Worm (Caenorhabditis elegans): ENCODE measurements around the gene pho-1.

DNA sequence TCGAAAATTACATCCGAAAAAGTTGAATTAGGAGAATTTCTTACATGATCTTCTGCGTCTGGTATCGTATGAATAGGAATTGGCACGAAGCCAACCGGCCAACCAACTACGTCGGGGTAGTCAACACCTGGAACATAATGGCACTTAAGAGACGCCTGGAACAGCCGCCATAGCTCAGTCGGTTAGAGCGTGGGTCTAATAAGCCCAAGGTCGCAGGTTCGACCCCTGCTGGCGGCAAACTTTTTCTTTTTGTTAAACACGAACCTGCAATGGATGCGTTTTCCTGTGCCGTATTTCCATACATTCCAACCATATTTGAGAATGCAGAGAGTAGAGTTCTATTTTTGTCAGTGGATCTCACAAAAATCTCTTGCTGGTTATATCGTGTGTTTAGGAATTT, 2.1 kb upstream of the pho-1 start:
- TF ChIP-seq dao-5 (tag; optimal IDR thresholded peaks at IDR 0.05): no peak
- TF ChIP-seq him-1 (tag; optimal IDR thresholded peaks at IDR 0.05): no peak
- TF ChIP-seq W03F9.2 (tag; optimal IDR thresholded peaks at IDR 0.05): no peak
